Worm (Caenorhabditis elegans) whole organism, late embryonic: ENCODE measurements around the gene unc-79.

Experiments used
- C08G9.2 ChIP-seq: sonication (generic microtip); optimal IDR thresholded peaks from 2 replicates; lab custom pipeline; 2016; ENCODE audit warnings: mild to moderate bottlenecking, missing genetic modification characterization, moderate library complexity, missing compliant biosample characterization
- K02D7.2 ChIP-seq: sonication (generic microtip); optimal IDR thresholded peaks from 2 replicates; lab custom pipeline; 2017; ENCODE audit warnings: mild to moderate bottlenecking, missing genetic modification characterization, missing compliant biosample characterization
- T23F11.4 ChIP-seq: fragments of 200-800 bp; sonication (Bioruptor generic); optimal IDR thresholded peaks from 2 replicates; lab custom pipeline; 2018; ENCODE audit warnings: mild to moderate bottlenecking, missing genetic modification characterization, missing compliant biosample characterization
- ahr-1 ChIP-seq: sonication (generic microtip); optimal IDR thresholded peaks from 2 replicates; lab custom pipeline; 2016; ENCODE audit warnings: missing genetic modification characterization, missing compliant biosample characterization
- ama-1 ChIP-seq: fragments of 150-350 bp; optimal IDR thresholded peaks from 2 replicates; lab custom pipeline; 2014
- ceh-14 ChIP-seq: sonication (generic microtip); optimal IDR thresholded peaks from 2 replicates; lab custom pipeline; 2016; ENCODE audit warnings: missing genotype, missing genetic modification characterization, missing compliant biosample characterization
- ceh-18 ChIP-seq: sonication (generic microtip); optimal IDR thresholded peaks from 2 replicates; lab custom pipeline; 2016; ENCODE audit warnings: missing genetic modification characterization, missing compliant biosample characterization
- ceh-2 ChIP-seq: sonication (generic microtip); optimal IDR thresholded peaks from 2 replicates; lab custom pipeline; 2016; ENCODE audit warnings: missing genotype, missing genetic modification characterization, missing compliant biosample characterization
- ceh-24 ChIP-seq: sonication (generic microtip); optimal IDR thresholded peaks from 2 replicates; lab custom pipeline; 2016; ENCODE audit warnings: mild to moderate bottlenecking, missing genetic modification characterization, missing compliant biosample characterization
- ceh-31 ChIP-seq: sonication (generic microtip); optimal IDR thresholded peaks from 2 replicates; lab custom pipeline; 2016; ENCODE audit warnings: missing genetic modification characterization, missing compliant biosample characterization
- ceh-34 ChIP-seq: sonication (generic microtip); optimal IDR thresholded peaks from 2 replicates; lab custom pipeline; 2016; ENCODE audit warnings: mild to moderate bottlenecking, missing genetic modification characterization, missing compliant biosample characterization
- ceh-45 ChIP-seq: fragments of 200-800 bp; sonication (Bioruptor generic); IDR thresholded peaks from 2 replicates; pipeline ENCODE4 v1.3.6; 2022; ENCODE audit warnings: missing genetic modification reagents, missing genetic modification characterization, missing compliant biosample characterization
- ceh-48 ChIP-seq: sonication (generic microtip); optimal IDR thresholded peaks from 2 replicates; lab custom pipeline; 2016; ENCODE audit warnings: missing genetic modification characterization, inconsistent platforms, missing compliant biosample characterization
- ceh-9 ChIP-seq: sonication (generic microtip); optimal IDR thresholded peaks from 2 replicates; lab custom pipeline; 2016; ENCODE audit warnings: mild to moderate bottlenecking, missing genetic modification characterization, inconsistent platforms, missing compliant biosample characterization
- dve-1 ChIP-seq: sonication (generic microtip); optimal IDR thresholded peaks from 2 replicates; lab custom pipeline; 2017; ENCODE audit warnings: antibody characterized with exemption, mild to moderate bottlenecking, missing genetic modification characterization, missing compliant biosample characterization
- elt-2 ChIP-seq: sonication (generic microtip); optimal IDR thresholded peaks from 2 replicates; lab custom pipeline; 2016; ENCODE audit warnings: missing genetic modification reagents, missing genetic modification characterization, missing compliant biosample characterization
- ets-4 ChIP-seq: sonication (generic microtip); optimal IDR thresholded peaks from 2 replicates; lab custom pipeline; 2016; ENCODE audit warnings: missing genetic modification characterization, missing compliant biosample characterization
- eyg-1 ChIP-seq: sonication (generic microtip); optimal IDR thresholded peaks from 2 replicates; lab custom pipeline; 2016; ENCODE audit warnings: missing genotype, missing genetic modification characterization, missing compliant biosample characterization
- gmeb-2 ChIP-seq: sonication (generic microtip); optimal IDR thresholded peaks from 2 replicates; lab custom pipeline; 2016; ENCODE audit warnings: missing genetic modification characterization, inconsistent platforms, missing compliant biosample characterization
- hlh-30 ChIP-seq: sonication (generic microtip); optimal IDR thresholded peaks from 2 replicates; lab custom pipeline; 2017; ENCODE audit warnings: antibody characterized with exemption, missing genetic modification characterization, missing compliant biosample characterization; ENCODE audit not compliant: insufficient read depth
- hlh-8 ChIP-seq: sonication (generic microtip); optimal IDR thresholded peaks from 2 replicates; lab custom pipeline; 2016; ENCODE audit warnings: missing genotype, missing genetic modification characterization, missing compliant biosample characterization
- lim-6 ChIP-seq: sonication (generic microtip); optimal IDR thresholded peaks from 2 replicates; lab custom pipeline; 2016; ENCODE audit warnings: missing genetic modification characterization, missing compliant biosample characterization
- lin-11 ChIP-seq: fragments of 200-800 bp; sonication (Bioruptor generic); optimal IDR thresholded peaks from 2 replicates; lab custom pipeline; 2018; ENCODE audit warnings: mild to moderate bottlenecking, missing genetic modification characterization, missing compliant biosample characterization
- madf-2 ChIP-seq: sonication (generic microtip); optimal IDR thresholded peaks from 2 replicates; lab custom pipeline; 2017; ENCODE audit warnings: missing genetic modification characterization, missing compliant biosample characterization
- mec-3 ChIP-seq: sonication (generic microtip); optimal IDR thresholded peaks from 2 replicates; lab custom pipeline; 2016; ENCODE audit warnings: borderline replicate concordance, missing genetic modification characterization, missing compliant biosample characterization
- nfya-1 ChIP-seq: sonication (generic microtip); optimal IDR thresholded peaks from 2 replicates; lab custom pipeline; 2017; ENCODE audit warnings: missing genetic modification characterization, mild to moderate bottlenecking, missing compliant biosample characterization, antibody characterized with exemption, moderate library complexity
- odd-2 ChIP-seq: sonication (generic microtip); optimal IDR thresholded peaks from 2 replicates; lab custom pipeline; 2017; ENCODE audit warnings: antibody characterized with exemption, mild to moderate bottlenecking, missing genetic modification characterization, missing compliant biosample characterization
- pag-3 ChIP-seq: sonication (generic microtip); optimal IDR thresholded peaks from 2 replicates; lab custom pipeline; 2016; ENCODE audit warnings: missing compliant biosample characterization, missing genetic modification characterization, borderline replicate concordance
- pax-1 ChIP-seq: fragments of 150-350 bp; optimal IDR thresholded peaks from 2 replicates; lab custom pipeline; 2014; ENCODE audit warnings: missing biosample characterization, missing genetic modification characterization
- pha-4 ChIP-seq: fragments of 150-350 bp; optimal IDR thresholded peaks from 2 replicates; lab custom pipeline; 2018; ENCODE audit warnings: missing biosample characterization, missing genetic modification reagents, missing genetic modification characterization
- pqm-1 ChIP-seq: sonication (generic microtip); optimal IDR thresholded peaks from 2 replicates; lab custom pipeline; 2016; ENCODE audit warnings: missing genetic modification characterization, missing compliant biosample characterization
- ref-2 ChIP-seq: sonication (generic microtip); optimal IDR thresholded peaks from 2 replicates; lab custom pipeline; 2016; ENCODE audit warnings: missing genetic modification characterization, missing compliant biosample characterization
- syd-9 ChIP-seq: sonication (generic microtip); optimal IDR thresholded peaks from 2 replicates; lab custom pipeline; 2016; ENCODE audit warnings: mild to moderate bottlenecking, missing genetic modification characterization, moderate library complexity, missing compliant biosample characterization
- tbx-2 ChIP-seq: sonication (generic microtip); optimal IDR thresholded peaks from 2 replicates; lab custom pipeline; 2016; ENCODE audit warnings: missing genetic modification characterization, missing compliant biosample characterization
- tbx-7 ChIP-seq: sonication (generic microtip); optimal IDR thresholded peaks from 2 replicates; lab custom pipeline; 2016; ENCODE audit warnings: missing genotype, missing genetic modification characterization, missing compliant biosample characterization
- ttx-3 ChIP-seq: sonication (generic microtip); optimal IDR thresholded peaks from 2 replicates; lab custom pipeline; 2016; ENCODE audit warnings: missing genetic modification reagents, missing genetic modification characterization, missing compliant biosample characterization
- unc-3 ChIP-seq, 2 experiments: fragments of 200-800 bp in 1 of 2; sonication (Bioruptor generic) in 1 of 2; sonication (generic microtip) in 1 of 2; conservative IDR thresholded peaks in 1 of 2; optimal IDR thresholded peaks in 1 of 2; 2 replicates each; pipeline versions ENCODE4 v1.3.6 to Lab custom; 2016 to 2022; ENCODE audit warnings: missing compliant biosample characterization in 2 of 2, missing genetic modification characterization in 2 of 2, missing genetic modification reagents in 1 of 2
- unc-42 ChIP-seq: sonication (generic microtip); optimal IDR thresholded peaks from 2 replicates; lab custom pipeline; 2016; ENCODE audit warnings: missing genotype, missing genetic modification characterization, missing compliant biosample characterization
- unc-86 ChIP-seq: sonication (generic microtip); optimal IDR thresholded peaks from 2 replicates; lab custom pipeline; 2016; ENCODE audit warnings: missing genetic modification characterization, missing compliant biosample characterization
- ztf-16 ChIP-seq: sonication (generic microtip); optimal IDR thresholded peaks from 2 replicates; lab custom pipeline; 2017; ENCODE audit warnings: missing genetic modification characterization, missing compliant biosample characterization

The unc-79 gene

DNA sequence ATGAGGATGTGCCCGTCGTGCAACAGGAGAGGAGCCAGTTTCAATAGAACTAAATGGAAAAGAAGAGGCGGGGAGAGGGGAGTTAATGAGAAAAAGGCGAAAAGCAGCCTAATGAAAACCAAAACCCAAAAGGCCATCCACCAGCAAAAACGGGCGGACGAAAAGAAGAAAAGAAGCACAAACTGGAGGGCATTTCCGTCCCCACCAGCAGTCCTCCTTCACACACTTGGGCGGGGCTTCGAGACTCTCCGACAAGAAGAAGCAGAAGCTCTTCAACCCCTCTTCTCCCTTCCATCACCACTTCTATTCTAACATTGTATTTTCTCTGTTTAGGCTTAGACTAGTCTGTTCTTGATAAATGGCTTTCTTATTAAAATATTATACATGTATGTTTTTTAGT is 1.7 kb downstream of the unc-79 start:
- TF ChIP-seq ceh-14 (tag; lab: Kevin White, UChicago) (peak; percentile 31), pax-1 (no peak), lin-11 (tag; lab: Kevin White, UChicago) (no peak)

DNA sequence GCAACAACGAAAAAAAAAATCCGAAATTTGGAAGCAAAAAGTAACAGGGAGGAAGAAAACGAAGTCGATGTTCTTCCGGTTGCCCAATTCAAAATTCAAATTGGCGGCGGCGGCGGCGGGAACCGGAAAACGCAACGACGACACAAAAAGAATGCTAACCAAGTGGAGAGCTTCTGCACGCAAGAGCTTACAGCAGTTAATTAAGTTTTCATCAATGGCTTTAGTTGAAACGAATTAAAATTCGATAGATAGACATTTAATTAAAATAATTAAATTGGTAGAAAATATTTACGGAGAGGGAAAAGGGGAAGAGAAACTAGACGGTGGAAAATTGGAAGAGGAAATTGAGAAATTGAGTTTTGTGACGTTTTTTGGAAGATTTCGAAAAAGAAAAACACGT is 3.8 kb downstream of the unc-79 start:
- TF ChIP-seq ceh-14 (tag; lab: Kevin White, UChicago) (peak; percentile 77), unc-42 (tag; lab: Kevin White, UChicago) (peak; percentile 86), mec-3 (tag; lab: Kevin White, UChicago) (no peak)

DNA sequence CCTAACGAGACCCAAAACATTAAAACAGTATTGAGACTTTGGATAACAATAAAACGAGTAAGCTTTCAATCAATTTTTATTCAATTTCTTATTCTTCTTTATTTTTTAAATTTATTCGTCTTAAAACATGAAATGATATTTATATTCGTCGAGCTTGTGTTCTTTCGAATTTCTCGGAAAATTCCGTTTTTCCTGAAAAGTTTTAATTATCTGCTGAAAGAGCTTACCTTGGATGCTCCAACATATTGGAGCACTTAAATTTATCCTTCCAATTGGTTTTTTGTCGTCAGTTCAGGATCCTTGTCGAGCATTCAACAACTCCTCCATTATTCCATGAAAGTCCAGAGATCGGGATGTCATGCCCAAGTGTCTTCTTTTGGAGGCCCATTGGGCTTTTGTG is 17.0 kb downstream of the unc-79 start:
- TF ChIP-seq unc-3 (GFP tag; conservative IDR thresholded peaks at IDR 0.05; lab: Robert Waterston, UW): no peak
- TF ChIP-seq unc-3 (tag; optimal IDR thresholded peaks at IDR 0.05; lab: Kevin White, UChicago): no peak
- TF ChIP-seq ceh-9: no peak

DNA sequence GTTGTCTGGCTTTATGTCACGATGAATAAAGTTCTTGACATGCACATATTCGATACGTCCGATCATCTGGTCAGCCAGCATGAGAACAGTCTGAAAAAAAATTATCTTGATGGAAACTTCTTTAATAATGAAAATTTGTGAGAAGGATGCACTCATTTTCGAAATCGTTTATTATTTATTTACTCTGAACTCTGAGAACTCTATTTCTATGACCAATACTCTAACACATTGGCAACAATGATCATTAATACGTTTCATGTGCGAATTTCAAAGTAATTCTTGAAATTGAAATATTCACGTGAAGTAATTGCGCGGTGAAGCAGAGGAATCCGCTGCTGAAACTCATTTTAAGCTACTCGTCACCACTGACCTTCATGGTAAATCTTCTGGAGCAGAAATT is 19.2 kb downstream of the unc-79 start:
- TF ChIP-seq T23F11.4 (GFP tag; lab: Kevin White, UChicago): no peak

DNA sequence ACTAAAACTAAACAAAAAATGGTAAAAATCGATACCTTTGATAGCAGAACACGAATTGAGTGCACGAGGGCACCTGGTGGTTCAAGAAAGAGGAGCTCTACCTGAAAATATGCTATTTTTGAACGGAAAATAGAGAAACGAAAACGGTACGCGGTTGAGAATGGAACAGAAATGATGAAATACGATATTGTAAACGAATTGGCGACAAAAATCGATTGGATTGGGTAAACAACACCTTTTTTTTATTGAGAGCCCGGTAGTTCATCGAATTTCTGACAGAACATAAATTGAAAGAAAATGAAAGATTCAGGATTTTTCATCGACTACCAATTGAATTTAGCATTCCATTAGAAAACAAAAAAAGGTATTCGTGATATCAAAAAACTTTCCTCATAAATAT is 20.1 kb downstream of the unc-79 start, which contains the start of gene kin-19:
TSS of gene kin-19 (minus strand) at position 101 of the 400 bp plus-strand sequence.
- no peak for TF ChIP-seq elt-2 (tag; lab: Kevin White, UChicago)
- TF ChIP-seq gmeb-2 (tag; lab: Kevin White, UChicago): no peak
- no peak for TF ChIP-seq pag-3
- no peak for TF ChIP-seq syd-9 (tag; lab: Kevin White, UChicago)
- TF ChIP-seq ceh-45 (GFP tag; lab: Robert Waterston, UW): no peak
- no peak for TF ChIP-seq odd-2 (tag; lab: Kevin White, UChicago)
- no peak for TF ChIP-seq hlh-8 (tag; lab: Kevin White, UChicago)
- no peak for TF ChIP-seq ceh-34 (tag; lab: Kevin White, UChicago)
- no peak for TF ChIP-seq ceh-9

DNA sequence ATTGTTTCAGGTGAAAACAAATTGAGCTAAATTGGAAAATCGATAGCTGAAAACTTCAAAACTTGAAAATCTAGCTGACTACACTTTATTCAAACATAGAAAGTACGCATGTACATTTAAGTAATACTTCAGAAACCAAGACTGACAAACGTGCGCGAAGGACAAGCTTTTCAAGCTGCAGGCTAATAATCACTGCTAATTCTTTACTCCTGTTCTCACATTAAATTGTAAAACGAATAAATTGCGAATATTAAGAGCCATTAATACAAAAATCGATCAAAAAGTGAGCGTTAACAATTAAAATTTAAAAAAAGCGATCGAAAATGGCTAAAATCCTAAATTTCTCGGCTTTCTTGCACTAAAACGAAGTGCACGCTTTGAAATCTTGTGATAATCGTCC is 20.6 kb downstream of the unc-79 start:
- no peak for TF ChIP-seq C08G9.2 (tag; lab: Kevin White, UChicago)
- TF ChIP-seq lim-6 (tag; lab: Kevin White, UChicago): no peak
- no peak for TF ChIP-seq unc-42 (tag; lab: Kevin White, UChicago)
- TF ChIP-seq unc-86 (tag; lab: Kevin White, UChicago): no peak
- TF ChIP-seq eyg-1 (tag; lab: Kevin White, UChicago): no peak
- no peak for TF ChIP-seq ceh-9
- TF ChIP-seq ref-2 (tag; lab: Kevin White, UChicago): no peak
- TF ChIP-seq unc-3 (GFP tag; conservative IDR thresholded peaks at IDR 0.05; lab: Robert Waterston, UW): no peak
- TF ChIP-seq unc-3 (tag; optimal IDR thresholded peaks at IDR 0.05; lab: Kevin White, UChicago): no peak
- TF ChIP-seq nfya-1 (tag; lab: Kevin White, UChicago): no peak
- TF ChIP-seq ceh-31 (tag; lab: Kevin White, UChicago): no peak
- TF ChIP-seq pqm-1 (tag; lab: Kevin White, UChicago): no peak
- TF ChIP-seq ets-4 (tag; lab: Kevin White, UChicago): no peak
- TF ChIP-seq pha-4: no peak

DNA sequence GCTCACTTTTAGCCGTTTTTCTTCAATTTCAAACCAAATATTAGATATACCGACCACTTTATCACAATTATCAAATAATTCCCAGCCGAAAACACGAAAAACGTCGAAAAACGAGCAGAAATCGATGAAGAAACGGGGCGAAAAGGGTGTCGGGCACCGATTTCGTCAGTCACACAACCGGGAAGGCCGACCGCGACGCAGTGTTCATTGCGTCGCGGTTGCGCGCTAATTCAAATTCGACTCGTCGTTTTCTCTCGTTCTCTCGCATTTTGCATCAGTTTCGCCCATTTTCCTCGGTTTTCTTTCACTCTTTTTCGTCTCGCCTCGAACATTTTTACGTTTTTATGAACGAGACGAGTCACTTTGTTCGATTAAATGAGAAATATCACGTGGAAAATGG is 21.1 kb downstream of the unc-79 start:
- peak; percentile 72 for TF ChIP-seq ceh-31 (tag; lab: Kevin White, UChicago)
- no peak for TF ChIP-seq elt-2 (tag; lab: Kevin White, UChicago)
- no peak for TF ChIP-seq ztf-16
- TF ChIP-seq syd-9 (tag; lab: Kevin White, UChicago): no peak
- no peak for TF ChIP-seq ceh-24 (tag; lab: Kevin White, UChicago)
- TF ChIP-seq eyg-1 (tag; lab: Kevin White, UChicago): peak; percentile 7
- no peak for TF ChIP-seq ahr-1 (tag; lab: Kevin White, UChicago)
- no peak for TF ChIP-seq T23F11.4 (GFP tag; lab: Kevin White, UChicago)
- TF ChIP-seq hlh-30 (tag; lab: Kevin White, UChicago): peak; percentile 27
- no peak for TF ChIP-seq dve-1 (tag; lab: Kevin White, UChicago)
- peak; percentile 10 for TF ChIP-seq madf-2 (tag; lab: Kevin White, UChicago)
- TF ChIP-seq K02D7.2: no peak
- no peak for TF ChIP-seq ceh-2
- no peak for TF ChIP-seq mec-3 (tag; lab: Kevin White, UChicago)
- TF ChIP-seq ceh-48 (tag; lab: Kevin White, UChicago): peak; percentile 69
- peak; percentile 34 for TF ChIP-seq ceh-34 (tag; lab: Kevin White, UChicago)
- peak; percentile 19 for TF ChIP-seq ceh-18 (tag; lab: Kevin White, UChicago)
- no peak for TF ChIP-seq tbx-7 (tag; lab: Kevin White, UChicago)
- TF ChIP-seq ttx-3 (tag; lab: Kevin White, UChicago): no peak
- TF ChIP-seq ama-1 (lab: Kevin White, UChicago): no peak
- peak; percentile 57 for TF ChIP-seq tbx-2 (tag; lab: Kevin White, UChicago)
- no peak for TF ChIP-seq ref-2 (tag; lab: Kevin White, UChicago)
